Worm (Caenorhabditis elegans): ENCODE results near the gene ifp-1.

ce11 chrX:9713613-9714012 lies 33.6 kb upstream of the ifp-1 start, which contains the start of gene F15G9.2:
- TF ChIP-seq nhr-11 (tag; optimal IDR thresholded peaks at IDR 0.05) (no peak), sox-4 (tag; optimal IDR thresholded peaks at IDR 0.05) (no peak), ama-1 (optimal IDR thresholded peaks at IDR 0.05) (no peak), pha-4 (tag; optimal IDR thresholded peaks at IDR 0.05) (no peak), fkh-6 (tag; optimal IDR thresholded peaks at IDR 0.05) (no peak), lim-6 (tag; optimal IDR thresholded peaks at IDR 0.05) (no peak), hlh-30 (tag; optimal IDR thresholded peaks at IDR 0.05; ENCODE audit: insufficient read depth) (no peak), Y22D7AL.16 (tag; optimal IDR thresholded peaks at IDR 0.05) (no peak), syd-9 (tag; optimal IDR thresholded peaks at IDR 0.05) (no peak), dmd-4 (tag; optimal IDR thresholded peaks at IDR 0.05; ENCODE audit: borderline replicate concordance) (no peak)

All from whole organism, late embryonic.